Worm (Caenorhabditis elegans) whole organism, young adult: ENCODE data around the gene K05F1.13.
A peak's percentile ranks its signal among the peaks of the same experiment; 100 is the strongest.

Source experiments
- chd-7 ChIP-seq: sonication (generic microtip); optimal IDR thresholded peaks from 2 replicates; lab custom pipeline; 2016; ENCODE audit warnings: mild to moderate bottlenecking, missing genetic modification characterization, moderate library complexity, missing compliant biosample characterization
- efl-1 ChIP-seq: fragments of 150-350 bp; optimal IDR thresholded peaks from 2 replicates; lab custom pipeline; 2014; ENCODE audit warnings: missing biosample characterization, missing genetic modification reagents, missing genetic modification characterization
- ekl-4 ChIP-seq: fragments of 200-800 bp; sonication (Bioruptor generic); IDR thresholded peaks from 2 replicates; pipeline ENCODE4 v1.3.6; 2022; ENCODE audit warnings: missing genetic modification reagents, missing genetic modification characterization, missing compliant biosample characterization
- hlh-12 ChIP-seq: sonication (generic microtip); optimal IDR thresholded peaks from 2 replicates; lab custom pipeline; 2016; ENCODE audit warnings: missing genetic modification characterization, missing compliant biosample characterization
- mes-4 ChIP-seq: sonication (generic microtip); optimal IDR thresholded peaks from 2 replicates; lab custom pipeline; 2016; ENCODE audit warnings: missing genotype, missing genetic modification characterization, missing compliant biosample characterization
- nfya-1 ChIP-seq: sonication (generic microtip); optimal IDR thresholded peaks from 2 replicates; lab custom pipeline; 2017; ENCODE audit warnings: antibody characterized with exemption, missing compliant biosample characterization, missing genetic modification characterization, borderline replicate concordance; ENCODE audit not compliant: insufficient read depth
- pbrm-1 ChIP-seq: fragments of 200-800 bp; sonication (Bioruptor generic); IDR thresholded peaks from 2 replicates; pipeline ENCODE4 v1.3.6; 2022; ENCODE audit warnings: missing genetic modification reagents, missing genetic modification characterization, missing compliant biosample characterization
- pha-4 ChIP-seq: fragments of 150-350 bp; sonication (generic microtip); optimal IDR thresholded peaks from 2 replicates; lab custom pipeline; 2014; ENCODE audit warnings: missing biosample characterization, missing genetic modification reagents, missing genetic modification characterization
- somi-1 ChIP-seq: fragments of 200-800 bp; sonication (Bioruptor generic); optimal IDR thresholded peaks from 2 replicates; lab custom pipeline; 2018; ENCODE audit warnings: mild to moderate bottlenecking, missing genetic modification characterization, missing compliant biosample characterization
- unc-62 ChIP-seq: fragments of 150-350 bp; optimal IDR thresholded peaks from 2 replicates; lab custom pipeline; 2014; ENCODE audit warnings: missing biosample characterization, missing genetic modification reagents, missing genetic modification characterization

ce11 chrII:5772547-5773142, 16.3 kb upstream of the K05F1.13 start:
- TF ChIP-seq pha-4 (tag; lab: Kevin White, UChicago) (no peak), mes-4 (tag; lab: Kevin White, UChicago) (no peak), nfya-1 (tag; lab: Kevin White, UChicago) (no peak), ekl-4 (GFP tag; lab: Robert Waterston, UW) (0 out of 2 replicates have a peak, but pooled peaks have one; percentile 11), pbrm-1 (GFP tag; lab: Robert Waterston, UW) (0 out of 2 replicates have a peak, but pooled peaks have one; percentile 40), hlh-12 (tag; lab: Kevin White, UChicago) (no peak), unc-62 (no peak), somi-1 (peak; percentile 57), chd-7 (peak; percentile 52), efl-1 (no peak)
